Worm (Caenorhabditis elegans): ENCODE data around the gene snb-6.

- TF ChIP-seq K09A11.1 (tag; optimal IDR thresholded peaks at IDR 0.05; ENCODE audit: insufficient read depth), result no peak
- TF ChIP-seq ceh-48 (tag; optimal IDR thresholded peaks at IDR 0.05), result no peak
- TF ChIP-seq tbx-2 (tag; optimal IDR thresholded peaks at IDR 0.05), result no peak
- no peak for TF ChIP-seq nhr-232 (tag; optimal IDR thresholded peaks at IDR 0.05)
- no peak for TF ChIP-seq hlh-6 (tag; optimal IDR thresholded peaks at IDR 0.05)
- TF ChIP-seq F13H6.1 (tag; optimal IDR thresholded peaks at IDR 0.05), result no peak
- no peak for TF ChIP-seq pag-3 (tag; optimal IDR thresholded peaks at IDR 0.05; ENCODE audit: borderline replicate concordance)
- no peak for TF ChIP-seq dve-1 (tag; optimal IDR thresholded peaks at IDR 0.05)
- no peak for TF ChIP-seq ceh-19 (GFP tag; optimal IDR thresholded peaks at IDR 0.05)
Measured at ce11 chrII:8813659-8814058, 45.8 kb downstream of the snb-6 start.
